Worm (Caenorhabditis elegans): ENCODE results near the gene W08F4.1.

DNA sequence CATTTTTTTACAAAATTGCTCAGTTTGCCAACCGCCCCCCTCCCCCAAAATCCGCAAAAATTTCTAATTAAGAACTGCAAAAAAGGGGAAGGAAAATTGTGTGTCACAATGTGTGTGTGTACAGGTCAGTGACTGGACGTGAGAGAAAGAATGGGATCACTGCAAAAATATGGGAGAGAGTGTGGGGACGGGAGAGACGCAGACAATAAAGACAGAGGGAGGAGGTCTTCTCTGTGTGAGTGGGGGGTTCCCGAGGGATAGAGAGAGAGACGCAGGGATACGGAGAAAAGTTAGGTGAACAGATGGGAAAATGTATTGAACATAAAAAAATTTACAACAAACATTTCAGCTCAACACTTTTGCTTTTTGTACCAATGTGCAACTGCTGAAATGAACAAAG is 32.6 kb downstream of the W08F4.1 start:
- TF ChIP-seq ztf-29 (GFP tag; IDR thresholded peaks at IDR 0.05) (no peak), flt-1 (GFP tag; IDR thresholded peaks at IDR 0.05) (no peak)

All from whole organism, midembryonic.